Fruit fly (Drosophila melanogaster) Kc167 (cell line): Measurements from ENCODE around the gene Pgant35A.

Source experiments
- h ChIP-seq: fragments of >200 bp; optimal IDR thresholded peaks from 3 replicates; lab custom pipeline; 2018; ENCODE audit warnings: missing external identifiers
- insv ChIP-seq: fragments of >200 bp; optimal IDR thresholded peaks from 3 replicates; lab custom pipeline; 2018; ENCODE audit warnings: missing external identifiers

DNA sequence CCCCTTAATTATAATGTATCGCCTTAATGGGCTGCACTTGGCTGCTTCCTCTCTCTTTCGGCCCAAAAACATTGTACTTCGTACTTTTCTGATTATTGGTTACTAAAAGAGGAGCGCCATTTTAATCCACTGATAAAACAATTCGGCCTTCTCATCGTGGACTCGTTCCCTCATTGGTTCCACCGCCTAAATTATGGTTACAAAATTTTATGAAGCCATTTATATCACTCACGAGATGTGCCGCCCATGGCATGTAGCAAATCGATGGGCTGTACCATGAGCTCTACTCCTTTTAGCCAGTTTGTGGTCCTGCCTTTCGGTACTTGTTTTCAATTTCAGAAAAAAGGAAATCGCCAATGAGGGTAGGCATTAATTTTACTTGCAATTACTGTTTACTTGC is 9.8 kb downstream of the Pgant35A start:
- TF ChIP-seq h (lab: Kevin White, UChicago) (no peak), insv (lab: Kevin White, UChicago) (no peak)
